Fruit fly (Drosophila melanogaster) whole organism, embryonic: ENCODE measurements around the gene Ir40a.

Source experiments
- CG10209 ChIP-seq: fragments of 200-800 bp; sonication (Bioruptor generic); optimal IDR thresholded peaks from 3 replicates; lab custom pipeline; 2017; ENCODE audit warnings: missing biosample characterization, mild to moderate bottlenecking, missing genetic modification characterization, missing genetic modification reagents
- CG11085 ChIP-seq: fragments of 200-800 bp; sonication (Bioruptor generic); IDR thresholded peaks from 2 replicates; pipeline ENCODE4 v1.3.6; 2022; ENCODE audit warnings: missing biosample characterization, missing genetic modification characterization
- CG11093 ChIP-seq: fragments of 200-800 bp; sonication (Bioruptor generic); IDR thresholded peaks from 3 replicates; pipeline ENCODE4 v1.3.6; 2022; ENCODE audit warnings: missing biosample characterization, missing genetic modification characterization
- CG11398 ChIP-seq: fragments of 200-800 bp; sonication (Bioruptor generic); optimal IDR thresholded peaks from 2 replicates; lab custom pipeline; 2016; ENCODE audit warnings: missing biosample characterization, missing genetic modification characterization
- CG11723 ChIP-seq: fragments of 200-800 bp; sonication (Bioruptor generic); optimal IDR thresholded peaks from 2 replicates; lab custom pipeline; 2017; ENCODE audit warnings: missing biosample characterization, mild to moderate bottlenecking, missing genetic modification characterization
- CG13624 ChIP-seq: fragments of 200-800 bp; sonication (Bioruptor generic); optimal IDR thresholded peaks from 2 replicates; lab custom pipeline; 2016; ENCODE audit warnings: missing biosample characterization, missing genetic modification characterization
- CG13775 ChIP-seq: fragments of 200-800 bp; sonication (Bioruptor generic); optimal IDR thresholded peaks from 3 replicates; lab custom pipeline; 2017; ENCODE audit warnings: missing biosample characterization, mild to moderate bottlenecking, missing genetic modification characterization
- CG14050 ChIP-seq: fragments of 200-800 bp; sonication (Bioruptor generic); IDR thresholded peaks from 3 replicates; pipeline ENCODE4 v1.3.6; 2022; ENCODE audit warnings: missing biosample characterization, missing genetic modification characterization
- CG15696 ChIP-seq: fragments of 200-800 bp; sonication (Bioruptor generic); optimal IDR thresholded peaks from 2 replicates; lab custom pipeline; 2019; ENCODE audit warnings: missing biosample characterization, mild to moderate bottlenecking, missing genetic modification characterization, moderate library complexity
- CG1603 ChIP-seq: fragments of 200-800 bp; sonication (Bioruptor generic); optimal IDR thresholded peaks from 2 replicates; lab custom pipeline; 2019; ENCODE audit warnings: missing biosample characterization, mild to moderate bottlenecking, missing genetic modification characterization, moderate library complexity
- CG16813 ChIP-seq: fragments of 200-800 bp; sonication (Bioruptor generic); IDR thresholded peaks from 3 replicates; pipeline ENCODE4 v1.3.6; 2022; ENCODE audit warnings: missing biosample characterization, missing genetic modification characterization; ENCODE audit not compliant: partially characterized antibody
- CG17802 ChIP-seq: fragments of 200-800 bp; sonication (Bioruptor generic); optimal IDR thresholded peaks from 2 replicates; lab custom pipeline; 2018; ENCODE audit warnings: missing biosample characterization, mild to moderate bottlenecking, missing genetic modification characterization, moderate library complexity
- CG17912 ChIP-seq: fragments of 200-800 bp; sonication (Bioruptor generic); optimal IDR thresholded peaks from 2 replicates; lab custom pipeline; 2018; ENCODE audit warnings: missing biosample characterization, mild to moderate bottlenecking, missing genetic modification characterization
- CG18262 ChIP-seq: fragments of 200-800 bp; optimal IDR thresholded peaks from 3 replicates; lab custom pipeline; 2019; ENCODE audit warnings: missing biosample characterization, mild to moderate bottlenecking, missing genetic modification characterization, moderate library complexity
- CG2129 ChIP-seq: fragments of 200-800 bp; sonication (Bioruptor generic); IDR thresholded peaks from 2 replicates; pipeline ENCODE4 v1.3.6; 2022; ENCODE audit warnings: missing biosample characterization, missing genetic modification characterization; ENCODE audit not compliant: partially characterized antibody
- CG2875 ChIP-seq: fragments of 200-800 bp; sonication (Bioruptor generic); optimal IDR thresholded peaks from 2 replicates; lab custom pipeline; 2017; ENCODE audit warnings: missing biosample characterization, mild to moderate bottlenecking, missing genetic modification characterization, missing genetic modification reagents
- CG34224 ChIP-seq: fragments of 200-800 bp; sonication (Bioruptor generic); IDR thresholded peaks from 3 replicates; pipeline ENCODE4 v1.3.6; 2022; ENCODE audit warnings: missing biosample characterization, missing genetic modification characterization; ENCODE audit not compliant: partially characterized antibody
- CG5245 ChIP-seq: fragments of 200-800 bp; sonication (Bioruptor generic); optimal IDR thresholded peaks from 3 replicates; lab custom pipeline; 2016; ENCODE audit warnings: missing biosample characterization, missing genetic modification characterization
- CG5953 ChIP-seq: fragments of 200-800 bp; sonication (Bioruptor generic); IDR thresholded peaks from 2 replicates; pipeline ENCODE4 v1.3.6; 2022; ENCODE audit warnings: missing biosample characterization, missing genetic modification characterization
- CG6683 ChIP-seq: fragments of 200-800 bp; sonication (Bioruptor generic); optimal IDR thresholded peaks from 2 replicates; lab custom pipeline; 2017; ENCODE audit warnings: missing biosample characterization, mild to moderate bottlenecking, missing genetic modification characterization, missing genetic modification reagents
- CG7357 ChIP-seq: fragments of 200-800 bp; sonication (Bioruptor generic); IDR thresholded peaks from 3 replicates; pipeline ENCODE4 v1.3.6; 2022; ENCODE audit warnings: missing biosample characterization, missing genetic modification characterization
- CG8388 ChIP-seq: fragments of 200-800 bp; sonication (Bioruptor generic); optimal IDR thresholded peaks from 2 replicates; lab custom pipeline; 2019; ENCODE audit warnings: missing biosample characterization, mild to moderate bottlenecking, missing genetic modification characterization, moderate library complexity
- Dad ChIP-seq: fragments of 200-800 bp; sonication (Bioruptor generic); optimal IDR thresholded peaks from 3 replicates; lab custom pipeline; 2016; ENCODE audit warnings: missing biosample characterization, missing genetic modification characterization
- Dp ChIP-seq: fragments of 200-800 bp; sonication (Bioruptor generic); optimal IDR thresholded peaks from 2 replicates; lab custom pipeline; 2018; ENCODE audit warnings: missing biosample characterization, mild to moderate bottlenecking, missing genetic modification characterization, moderate library complexity
- Eip74EF ChIP-seq, 2 experiments: fragments of 200-800 bp in 1 of 2; fragments of >200 bp in 1 of 2; sonication (Bioruptor generic) in 1 of 2; optimal IDR thresholded peaks; 2 replicates each; lab custom pipeline; 2017 to 2019; ENCODE audit warnings: missing biosample characterization in 2 of 2, missing genetic modification characterization in 2 of 2, mild to moderate bottlenecking in 1 of 2, moderate library complexity in 1 of 2
- Ets65A ChIP-seq: fragments of 200-800 bp; sonication (Bioruptor generic); peaks from one replicate; lab custom pipeline; 2016; ENCODE audit warnings: missing biosample characterization, missing genetic modification characterization
- Ets97D ChIP-seq: fragments of 200-800 bp; sonication (Bioruptor generic); optimal IDR thresholded peaks from 3 replicates; lab custom pipeline; 2016; ENCODE audit warnings: missing biosample characterization, missing genetic modification characterization
- Hey ChIP-seq: fragments of 200-800 bp; sonication (Bioruptor generic); optimal IDR thresholded peaks from 3 replicates; lab custom pipeline; 2018; ENCODE audit warnings: missing biosample characterization, mild to moderate bottlenecking, missing genetic modification characterization
- Meics ChIP-seq: fragments of 200-800 bp; sonication (Bioruptor generic); optimal IDR thresholded peaks from 2 replicates; lab custom pipeline; 2017; ENCODE audit warnings: missing biosample characterization, mild to moderate bottlenecking, missing genetic modification characterization
- Mes4 ChIP-seq: fragments of 200-800 bp; sonication (Bioruptor generic); optimal IDR thresholded peaks from 2 replicates; lab custom pipeline; 2016; ENCODE audit warnings: missing biosample characterization, missing genetic modification characterization
- Oli ChIP-seq: fragments of 200-800 bp; sonication (Bioruptor generic); optimal IDR thresholded peaks from 2 replicates; lab custom pipeline; 2018; ENCODE audit warnings: missing biosample characterization, mild to moderate bottlenecking, missing genetic modification characterization, moderate library complexity
- Opbp ChIP-seq: fragments of 200-800 bp; sonication (Bioruptor generic); IDR thresholded peaks from 3 replicates; pipeline ENCODE4 v1.3.6; 2022; ENCODE audit warnings: missing biosample characterization, missing genetic modification characterization; ENCODE audit not compliant: partially characterized antibody
- Ptx1 ChIP-seq: fragments of 200-800 bp; sonication (Bioruptor generic); IDR thresholded peaks from 2 replicates; pipeline ENCODE4 v1.3.6; 2022; ENCODE audit warnings: missing biosample characterization, missing genetic modification characterization
- Sry-β ChIP-seq: fragments of 200-800 bp; sonication (Bioruptor generic); optimal IDR thresholded peaks from 2 replicates; lab custom pipeline; 2018; ENCODE audit warnings: missing biosample characterization, mild to moderate bottlenecking, missing genetic modification characterization, moderate library complexity
- ash1 ChIP-seq: fragments of 200-800 bp; sonication (Bioruptor generic); optimal IDR thresholded peaks from 2 replicates; lab custom pipeline; 2018; ENCODE audit warnings: missing biosample characterization, mild to moderate bottlenecking, missing genetic modification characterization
- bcd ChIP-seq: fragments of 200-800 bp; sonication (Bioruptor generic); optimal IDR thresholded peaks from 2 replicates; lab custom pipeline; 2017; ENCODE audit warnings: missing biosample characterization, mild to moderate bottlenecking, missing genetic modification characterization
- cas ChIP-seq: fragments of 200-800 bp; sonication (Bioruptor generic); IDR thresholded peaks from 2 replicates; pipeline ENCODE4 v1.3.6; 2022; ENCODE audit warnings: missing biosample characterization, missing genetic modification characterization
- cato ChIP-seq: fragments of 200-800 bp; sonication (Bioruptor generic); optimal IDR thresholded peaks from 2 replicates; lab custom pipeline; 2016; ENCODE audit warnings: missing biosample characterization, missing genetic modification characterization, borderline replicate concordance
- ci ChIP-seq: fragments of 200-800 bp; sonication (Bioruptor generic); IDR thresholded peaks from 3 replicates; pipeline ENCODE4 v1.3.6; 2022; ENCODE audit warnings: missing biosample characterization, missing genetic modification characterization
- croc ChIP-seq: fragments of 200-800 bp; sonication (Bioruptor generic); conservative IDR thresholded peaks from 3 replicates; pipeline ENCODE4 v1.3.6; 2022; ENCODE audit warnings: missing biosample characterization, missing genetic modification characterization
- dpn ChIP-seq, 2 experiments: fragments of 200-800 bp; sonication (Bioruptor generic); optimal IDR thresholded peaks; 3 replicates each; lab custom pipeline; 2016; ENCODE audit warnings: missing biosample characterization in 2 of 2, missing genetic modification characterization in 2 of 2
- her ChIP-seq: fragments of 200-800 bp; sonication (Bioruptor generic); optimal IDR thresholded peaks from 2 replicates; lab custom pipeline; 2016; ENCODE audit warnings: missing biosample characterization, missing genetic modification characterization
- lilli ChIP-seq: fragments of 200-800 bp; sonication (Bioruptor generic); optimal IDR thresholded peaks from 3 replicates; lab custom pipeline; 2016; ENCODE audit warnings: missing biosample characterization, missing genetic modification characterization
- luna ChIP-seq: fragments of 200-800 bp; sonication (Bioruptor generic); optimal IDR thresholded peaks from 2 replicates; lab custom pipeline; 2016; ENCODE audit warnings: missing biosample characterization, missing genetic modification characterization
- tll ChIP-seq, 2 experiments: fragments of 200-800 bp in 1 of 2; fragments of >200 bp in 1 of 2; sonication (Bioruptor generic) in 1 of 2; optimal IDR thresholded peaks; 2 replicates each; lab custom pipeline; 2017 to 2019; ENCODE audit warnings: missing biosample characterization in 2 of 2, missing genetic modification characterization in 2 of 2, mild to moderate bottlenecking in 1 of 2, moderate library complexity in 1 of 2
- twi ChIP-seq: fragments of 200-800 bp; optimal IDR thresholded peaks from 2 replicates; lab custom pipeline; 2019; ENCODE audit warnings: missing biosample characterization, mild to moderate bottlenecking, missing genetic modification characterization, moderate library complexity
- vvl ChIP-seq: fragments of 200-800 bp; sonication (Bioruptor generic); IDR thresholded peaks from 2 replicates; pipeline ENCODE4 v1.3.6; 2022; ENCODE audit warnings: missing biosample characterization, missing genetic modification characterization
- yki ChIP-seq: fragments of >200 bp; optimal IDR thresholded peaks from 3 replicates; lab custom pipeline; 2018
- z ChIP-seq: fragments of 200-800 bp; sonication (Bioruptor generic); IDR thresholded peaks from 3 replicates; pipeline ENCODE4 v1.3.6; 2022; ENCODE audit warnings: missing biosample characterization, missing genetic modification characterization
- zen ChIP-seq: fragments of 200-800 bp; sonication (Bioruptor generic); optimal IDR thresholded peaks from 3 replicates; lab custom pipeline; 2018; ENCODE audit warnings: missing biosample characterization, mild to moderate bottlenecking, missing genetic modification characterization, moderate library complexity

The Ir40a gene

dm6 chr2L:22247455-22248058 is 33.4 kb upstream of the Ir40a start, which contains the start of gene RpL21 (continued):
- TF ChIP-seq CG34224 (GFP tag; lab: Robert Waterston, UW) (no peak), CG11723 (GFP tag; lab: Kevin White, UChicago) (peak; percentile 67), CG5245 (GFP tag; lab: Kevin White, UChicago) (no peak), CG8388 (no peak), vvl (GFP tag; lab: Robert Waterston, UW) (no peak), CG7357 (GFP tag; lab: Robert Waterston, UW) (peak; percentile 92), Dp (no peak), CG17802 (tag; lab: Kevin White, UChicago) (peak; percentile 96), CG11093 (GFP tag; lab: Robert Waterston, UW) (no peak), Eip74EF (GFP tag; optimal IDR thresholded peaks at IDR 0.05; lab: Kevin White, UChicago) (no peak), CG11398 (GFP tag; lab: Kevin White, UChicago) (no peak), CG1603 (tag; lab: Kevin White, UChicago) (peak; percentile 96), Mes4 (GFP tag; lab: Kevin White, UChicago) (no peak), ci (GFP tag; lab: Robert Waterston, UW) (no peak), CG13775 (GFP tag; lab: Kevin White, UChicago) (no peak), z (GFP tag; lab: Robert Waterston, UW) (no peak), Opbp (no peak), Ets65A (GFP tag; lab: Kevin White, UChicago) (no peak), Meics (GFP tag; lab: Kevin White, UChicago) (no peak), lilli (no peak), Oli (tag; lab: Kevin White, UChicago) (no peak), luna (GFP tag; lab: Kevin White, UChicago) (no peak), CG15696 (tag; lab: Kevin White, UChicago) (no peak), tll (GFP tag; optimal IDR thresholded peaks at IDR 0.05; lab: Kevin White, UChicago) (no peak), CG13624 (GFP tag; lab: Kevin White, UChicago) (no peak), CG6683 (GFP tag; lab: Kevin White, UChicago) (no peak), CG11085 (GFP tag; lab: Robert Waterston, UW) (no peak), Ets97D (GFP tag; lab: Kevin White, UChicago) (peak; percentile 50), CG17912 (GFP tag; lab: Kevin White, UChicago) (no peak), CG16813 (GFP tag; lab: Robert Waterston, UW) (no peak), Dad (no peak), CG2875 (GFP tag; lab: Kevin White, UChicago) (no peak), twi (tag; lab: Kevin White, UChicago) (no peak), cato (GFP tag; lab: Kevin White, UChicago) (no peak), ash1 (GFP tag; lab: Kevin White, UChicago) (no peak), Sry-β (GFP tag; lab: Kevin White, UChicago) (no peak), dpn (GFP tag; optimal IDR thresholded peaks at IDR 0.05; lab: Kevin White, UChicago) (no peak), Hey (tag; lab: Kevin White, UChicago) (no peak), CG14050 (GFP tag; lab: Robert Waterston, UW) (no peak), zen (peak; percentile 42), CG10209 (GFP tag; lab: Kevin White, UChicago) (no peak), CG5953 (GFP tag; lab: Robert Waterston, UW) (no peak), CG18262 (tag; lab: Kevin White, UChicago) (no peak), CG2129 (GFP tag; lab: Robert Waterston, UW) (no peak), bcd (GFP tag; lab: Kevin White, UChicago) (no peak), cas (GFP tag; lab: Robert Waterston, UW) (no peak), yki (lab: Kevin White, UChicago) (no peak), her (no peak), croc (GFP tag; lab: Robert Waterston, UW) (no peak), Ptx1 (0 out of 2 replicates have a peak, but pooled peaks have one; percentile 9)
